Worm (Caenorhabditis elegans) whole organism, mixed stage, embryonic: ENCODE results near the gene byn-1.
A peak's percentile ranks its signal among the peaks of the same experiment; 100 is the strongest.
"Not testable (repeated sequence)": the region's sequence is repeated elsewhere in the genome, so short reads cannot be mapped to it uniquely, and the experiment has no call there.

Experiments used
- ceh-39 ChIP-seq: fragments of 150-350 bp; optimal IDR thresholded peaks from 2 replicates; lab custom pipeline; 2014; ENCODE audit warnings: missing biosample characterization, missing genetic modification characterization
- ces-1 ChIP-seq: fragments of 150-350 bp; optimal IDR thresholded peaks from 2 replicates; lab custom pipeline; 2014; ENCODE audit warnings: missing biosample characterization, missing genetic modification reagents, missing genetic modification characterization
- elt-3 ChIP-seq: fragments of 150-350 bp; optimal IDR thresholded peaks from 2 replicates; lab custom pipeline; 2014; ENCODE audit warnings: missing biosample characterization, missing genetic modification characterization
- ham-2 ChIP-seq: fragments of 200-800 bp; sonication (Bioruptor generic); optimal IDR thresholded peaks from 2 replicates; lab custom pipeline; 2018; ENCODE audit warnings: mild to moderate bottlenecking, missing genetic modification characterization, missing compliant biosample characterization
- lsy-2 ChIP-seq: fragments of 150-350 bp; optimal IDR thresholded peaks from 2 replicates; lab custom pipeline; 2014; ENCODE audit warnings: missing biosample characterization, missing genetic modification characterization
- mep-1 ChIP-seq: fragments of 150-350 bp; optimal IDR thresholded peaks from 2 replicates; lab custom pipeline; 2017; ENCODE audit warnings: missing biosample characterization, missing genetic modification reagents, missing genetic modification characterization, inconsistent platforms
- nhr-237 ChIP-seq: fragments of 150-350 bp; optimal IDR thresholded peaks from 2 replicates; lab custom pipeline; 2014; ENCODE audit warnings: missing biosample characterization, missing genetic modification characterization
- nhr-76 ChIP-seq: sonication (generic microtip); optimal IDR thresholded peaks from 2 replicates; lab custom pipeline; 2017; ENCODE audit warnings: missing biosample characterization, missing genetic modification characterization
- sem-2 ChIP-seq: fragments of 200-800 bp; sonication (Bioruptor generic); optimal IDR thresholded peaks from 2 replicates; lab custom pipeline; 2018; ENCODE audit warnings: mild to moderate bottlenecking, missing genetic modification characterization, missing compliant biosample characterization
- snpc-4 ChIP-seq: fragments of 150-350 bp; optimal IDR thresholded peaks from 2 replicates; lab custom pipeline; 2014; ENCODE audit warnings: missing biosample characterization, missing genetic modification characterization
- unc-39 ChIP-seq: fragments of 150-350 bp; optimal IDR thresholded peaks from 2 replicates; lab custom pipeline; 2014; ENCODE audit warnings: missing biosample characterization, missing genetic modification characterization
- unc-62 ChIP-seq: fragments of 150-350 bp; optimal IDR thresholded peaks from 2 replicates; lab custom pipeline; 2014; ENCODE audit warnings: missing biosample characterization, missing genetic modification reagents, missing genetic modification characterization

ce11 chrIII:6981989-6982553 lies 50.3 kb downstream of the byn-1 start, which contains the start of gene F31E3.6:
- TF ChIP-seq nhr-76 (tag; lab: Kevin White, UChicago); unc-39 (tag; lab: Kevin White, UChicago); elt-3 (tag; lab: Kevin White, UChicago); ham-2; sem-2; snpc-4 (tag; lab: Kevin White, UChicago); ceh-39 (tag; lab: Kevin White, UChicago); mep-1 (tag; lab: Kevin White, UChicago); unc-62; ces-1 (GFP tag; lab: Kevin White, UChicago); nhr-237: not testable (repeated sequence)
- TF ChIP-seq lsy-2 (tag; lab: Kevin White, UChicago) = peak; percentile 35
